Worm (Caenorhabditis elegans) whole organism, L4 larva: ENCODE measurements around the gene C05G5.5.

Source experiments
- F44E2.7 ChIP-seq: fragments of 200-800 bp; sonication (Bioruptor generic); IDR thresholded peaks from 2 replicates; pipeline ENCODE4 v2.1.2; 2022; ENCODE audit warnings: missing genetic modification characterization, missing compliant biosample characterization
- F49E8.2 ChIP-seq: sonication (generic microtip); optimal IDR thresholded peaks from 2 replicates; lab custom pipeline; 2016; ENCODE audit warnings: missing compliant biosample characterization, mild to moderate bottlenecking, missing genetic modification characterization, borderline replicate concordance
- R02D3.7 ChIP-seq: fragments of 150-350 bp; sonication (generic microtip); optimal IDR thresholded peaks from 3 replicates; lab custom pipeline; 2014; ENCODE audit warnings: missing biosample characterization, missing genetic modification characterization
- T20F7.1 ChIP-seq: fragments of 200-800 bp; sonication (Bioruptor generic); optimal IDR thresholded peaks from 2 replicates; lab custom pipeline; 2018; ENCODE audit warnings: mild to moderate bottlenecking, missing genetic modification characterization, missing compliant biosample characterization
- Y5F2A.4 ChIP-seq: fragments of 200-800 bp; sonication (Bioruptor generic); optimal IDR thresholded peaks from 2 replicates; lab custom pipeline; 2018; ENCODE audit warnings: mild to moderate bottlenecking, missing genetic modification characterization, missing compliant biosample characterization
- aha-1 ChIP-seq: fragments of 150-350 bp; peaks from one replicate; lab custom pipeline; 2014; ENCODE audit warnings: missing biosample characterization, missing genetic modification characterization
- attf-4 ChIP-seq: sonication (generic microtip); optimal IDR thresholded peaks from 3 replicates; lab custom pipeline; 2017; ENCODE audit warnings: missing biosample characterization, missing genetic modification characterization
- ceh-20 ChIP-seq: fragments of 200-800 bp; sonication (Bioruptor generic); IDR thresholded peaks from 2 replicates; pipeline ENCODE4 v1.3.6; 2022; ENCODE audit warnings: missing genetic modification reagents, missing genetic modification characterization, missing compliant biosample characterization
- ceh-82 ChIP-seq: sonication (generic microtip); optimal IDR thresholded peaks from 2 replicates; lab custom pipeline; 2017; ENCODE audit warnings: missing biosample characterization, missing genetic modification characterization
- ces-1 ChIP-seq: fragments of 150-350 bp; sonication (generic microtip); optimal IDR thresholded peaks from 4 replicates; lab custom pipeline; 2014; ENCODE audit warnings: missing biosample characterization, missing genetic modification reagents, missing genetic modification characterization
- cey-2 ChIP-seq: sonication (generic microtip); optimal IDR thresholded peaks from 3 replicates; lab custom pipeline; 2017; ENCODE audit warnings: missing genetic modification characterization, mild to moderate bottlenecking, missing compliant biosample characterization, antibody characterized with exemption, borderline replicate concordance; ENCODE audit not compliant: insufficient read depth
- daf-16 ChIP-seq, 3 experiments: sonication (generic microtip); optimal IDR thresholded peaks; 2 replicates each; lab custom pipeline; 2016 to 2017; ENCODE audit warnings: missing genetic modification characterization in 3 of 3, missing genetic modification reagents in 3 of 3, mild to moderate bottlenecking in 2 of 3, missing compliant biosample characterization in 2 of 3, missing biosample characterization in 1 of 3, moderate library complexity in 1 of 3
- dmd-6 ChIP-seq: fragments of 200-800 bp; sonication (Bioruptor generic); IDR thresholded peaks from 2 replicates; pipeline ENCODE4 v1.3.6; 2022; ENCODE audit warnings: missing genetic modification reagents, missing genetic modification characterization, missing compliant biosample characterization
- dmd-9 ChIP-seq: fragments of 200-800 bp; sonication (Bioruptor generic); IDR thresholded peaks from 2 replicates; pipeline ENCODE4 v1.3.6; 2022; ENCODE audit warnings: missing genetic modification reagents, missing genetic modification characterization, missing compliant biosample characterization
- dve-1 ChIP-seq: sonication (generic microtip); optimal IDR thresholded peaks from 2 replicates; lab custom pipeline; 2017; ENCODE audit warnings: antibody characterized with exemption, mild to moderate bottlenecking, missing genetic modification characterization, missing compliant biosample characterization; ENCODE audit not compliant: insufficient read depth
- egl-27 ChIP-seq: sonication (generic microtip); optimal IDR thresholded peaks from 3 replicates; lab custom pipeline; 2017; ENCODE audit warnings: missing biosample characterization, missing genetic modification reagents, missing genetic modification characterization
- fos-1 ChIP-seq: fragments of 150-350 bp; optimal IDR thresholded peaks from 2 replicates; lab custom pipeline; 2014; ENCODE audit warnings: missing biosample characterization, missing genetic modification characterization
- hlh-11 ChIP-seq: fragments of 200-800 bp; sonication (Bioruptor generic); optimal IDR thresholded peaks from 2 replicates; lab custom pipeline; 2018; ENCODE audit warnings: mild to moderate bottlenecking, missing genetic modification characterization, missing compliant biosample characterization
- hlh-30 ChIP-seq: sonication (generic microtip); optimal IDR thresholded peaks from 2 replicates; lab custom pipeline; 2017; ENCODE audit warnings: antibody characterized with exemption, mild to moderate bottlenecking, missing genetic modification characterization, missing compliant biosample characterization; ENCODE audit not compliant: insufficient read depth
- hmg-1.1 ChIP-seq: fragments of 200-800 bp; sonication (Bioruptor generic); IDR thresholded peaks from 2 replicates; pipeline ENCODE4 v1.3.6; 2022; ENCODE audit warnings: missing genetic modification reagents, missing genetic modification characterization, missing compliant biosample characterization
- lim-7 ChIP-seq: fragments of 200-800 bp; sonication (Bioruptor generic); IDR thresholded peaks from 2 replicates; pipeline ENCODE4 v1.3.6; 2022; ENCODE audit warnings: missing genetic modification characterization, missing compliant biosample characterization
- lin-13 ChIP-seq: fragments of 150-350 bp; optimal IDR thresholded peaks from 2 replicates; lab custom pipeline; 2014; ENCODE audit warnings: missing biosample characterization, missing genetic modification reagents, missing genetic modification characterization
- lin-15B ChIP-seq: fragments of 150-350 bp; sonication (generic microtip); optimal IDR thresholded peaks from 3 replicates; lab custom pipeline; 2014; ENCODE audit warnings: missing biosample characterization, missing genetic modification characterization
- madf-5 ChIP-seq, 2 experiments: fragments of 200-800 bp; sonication (Bioruptor generic); IDR thresholded peaks; 2 replicates each; pipeline ENCODE4 v1.3.6; 2022; ENCODE audit warnings: missing compliant biosample characterization in 2 of 2, missing genetic modification characterization in 2 of 2
- mdl-1 ChIP-seq, 2 experiments: fragments of 150-350 bp in 1 of 2; sonication (generic microtip) in 1 of 2; optimal IDR thresholded peaks; 2 replicates each; lab custom pipeline; 2014 to 2017; ENCODE audit warnings: missing biosample characterization in 2 of 2, missing genetic modification characterization in 2 of 2
- mdt-29 ChIP-seq: fragments of 200-800 bp; sonication (Bioruptor generic); IDR thresholded peaks from 2 replicates; pipeline ENCODE4 v1.3.6; 2022; ENCODE audit warnings: missing genetic modification reagents, missing genetic modification characterization, missing compliant biosample characterization
- mxl-3 ChIP-seq: fragments of 200-800 bp; sonication (Bioruptor generic); optimal IDR thresholded peaks from 2 replicates; lab custom pipeline; 2018; ENCODE audit warnings: mild to moderate bottlenecking, missing genetic modification characterization, missing compliant biosample characterization
- nhr-102 ChIP-seq: sonication (generic microtip); optimal IDR thresholded peaks from 2 replicates; lab custom pipeline; 2016; ENCODE audit warnings: mild to moderate bottlenecking, missing genetic modification characterization, moderate library complexity, missing compliant biosample characterization
- nhr-111 ChIP-seq: fragments of 200-800 bp; sonication (Bioruptor generic); optimal IDR thresholded peaks from 2 replicates; lab custom pipeline; 2018; ENCODE audit warnings: mild to moderate bottlenecking, missing genetic modification characterization, missing compliant biosample characterization
- nhr-237 ChIP-seq: sonication (generic microtip); optimal IDR thresholded peaks from 2 replicates; lab custom pipeline; 2017; ENCODE audit warnings: missing biosample characterization, missing genetic modification characterization
- nhr-28 ChIP-seq: fragments of 150-350 bp; optimal IDR thresholded peaks from 2 replicates; lab custom pipeline; 2014; ENCODE audit warnings: missing biosample characterization, missing genetic modification characterization
- nhr-41 ChIP-seq: fragments of 200-800 bp; sonication (Bioruptor generic); IDR thresholded peaks from 2 replicates; pipeline ENCODE4 v1.3.6; 2022; ENCODE audit warnings: missing genetic modification reagents, missing genetic modification characterization, missing compliant biosample characterization
- nhr-76 ChIP-seq: fragments of 150-350 bp; optimal IDR thresholded peaks from 2 replicates; lab custom pipeline; 2014; ENCODE audit warnings: missing biosample characterization, missing genetic modification characterization
- nhr-77 ChIP-seq: fragments of 150-350 bp; optimal IDR thresholded peaks from 2 replicates; lab custom pipeline; 2014; ENCODE audit warnings: missing biosample characterization, missing genetic modification characterization
- pqm-1 ChIP-seq: sonication (generic microtip); optimal IDR thresholded peaks from 2 replicates; lab custom pipeline; 2017; ENCODE audit warnings: missing biosample characterization, missing genetic modification characterization
- rbr-2 ChIP-seq: sonication (generic microtip); optimal IDR thresholded peaks from 2 replicates; lab custom pipeline; 2016; ENCODE audit warnings: missing genotype, missing genetic modification characterization, missing compliant biosample characterization
- sdz-12 ChIP-seq: fragments of 200-800 bp; sonication (Bioruptor generic); optimal IDR thresholded peaks from 2 replicates; lab custom pipeline; 2018; ENCODE audit warnings: mild to moderate bottlenecking, missing genetic modification characterization, missing compliant biosample characterization
- skn-1 ChIP-seq: fragments of 150-350 bp; optimal IDR thresholded peaks from 2 replicates; lab custom pipeline; 2014; ENCODE audit warnings: missing biosample characterization, missing genetic modification characterization
- tag-97 ChIP-seq: fragments of 200-800 bp; sonication (Bioruptor generic); IDR thresholded peaks from 2 replicates; pipeline ENCODE4 v1.3.6; 2022; ENCODE audit warnings: missing genetic modification characterization, missing compliant biosample characterization
- unc-130 ChIP-seq: sonication (generic microtip); optimal IDR thresholded peaks from 2 replicates; lab custom pipeline; 2016; ENCODE audit warnings: missing genetic modification reagents, missing genetic modification characterization, missing compliant biosample characterization
- unc-62 ChIP-seq, 3 experiments: fragments of 150-350 bp in 1 of 3; sonication (generic microtip); optimal IDR thresholded peaks in 2 of 3; peaks in 1 of 3; 1 replicate in 1 of 3; 2 replicates in 2 of 3; lab custom pipeline; 2014 to 2017; ENCODE audit warnings: missing biosample characterization in 3 of 3, missing genetic modification characterization in 3 of 3, missing genetic modification reagents in 3 of 3, missing genotype in 1 of 3
- zag-1 ChIP-seq: fragments of 150-350 bp; optimal IDR thresholded peaks from 2 replicates; lab custom pipeline; 2014; ENCODE audit warnings: missing biosample characterization, missing genetic modification characterization
- zfp-2 ChIP-seq: sonication (generic microtip); optimal IDR thresholded peaks from 2 replicates; lab custom pipeline; 2016; ENCODE audit warnings: mild to moderate bottlenecking, missing genetic modification characterization, missing compliant biosample characterization
- zfp-3 ChIP-seq: fragments of 200-800 bp; sonication (Bioruptor generic); conservative IDR thresholded peaks from 2 replicates; pipeline ENCODE4 v1.3.6; 2022; ENCODE audit warnings: missing genetic modification reagents, missing genetic modification characterization, missing compliant biosample characterization
- zip-2 ChIP-seq: fragments of 150-350 bp; optimal IDR thresholded peaks from 2 replicates; lab custom pipeline; 2014; ENCODE audit warnings: missing biosample characterization, missing genetic modification characterization
- ztf-7 ChIP-seq: fragments of 150-350 bp; optimal IDR thresholded peaks from 2 replicates; lab custom pipeline; 2014; ENCODE audit warnings: missing biosample characterization, missing genetic modification characterization

The C05G5.5 gene

ce11 chrX:14736955-14737621 lies 23.8 kb downstream of the C05G5.5 start:
- TF ChIP-seq nhr-77 (tag; lab: Kevin White, UChicago) (no peak), fos-1 (no peak), nhr-102 (tag; lab: Kevin White, UChicago) (no peak), ceh-20 (peak; percentile 57; the same call in 1 of the 2 replicates), dmd-9 (GFP tag; lab: Robert Waterston, UW) (no peak), zfp-2 (tag; lab: Kevin White, UChicago) (no peak), nhr-111 (GFP tag; lab: Kevin White, UChicago) (no peak), ztf-7 (tag; lab: Kevin White, UChicago) (no peak), lin-13 (no peak), F49E8.2 (tag; lab: Kevin White, UChicago) (no peak), madf-5 (GFP tag; IDR thresholded peaks at IDR 0.05; lab: Robert Waterston, UW) (no peak), T20F7.1 (no peak), mdl-1 (tag; optimal IDR thresholded peaks at IDR 0.05; lab: Kevin White, UChicago) (peak in 1 of 2 experiments; percentile 5), daf-16 (GFP tag; optimal IDR thresholded peaks at IDR 0.05; lab: Kevin White, UChicago) (no peak), daf-16 (tag; optimal IDR thresholded peaks at IDR 0.05; lab: Kevin White, UChicago) (no peak), nhr-76 (tag; lab: Kevin White, UChicago) (no peak), zip-2 (no peak), lin-15B (no peak), tag-97 (GFP tag; lab: Robert Waterston, UW) (no peak), nhr-41 (GFP tag; lab: Robert Waterston, UW) (no peak), ces-1 (GFP tag; lab: Kevin White, UChicago) (no peak), aha-1 (no peak), sdz-12 (GFP tag; lab: Kevin White, UChicago) (no peak), F44E2.7 (0 out of 2 replicates have a peak, but pooled peaks have one; percentile 14), nhr-237 (tag; lab: Kevin White, UChicago) (no peak), unc-130 (GFP tag; lab: Kevin White, UChicago) (no peak), mxl-3 (no peak), mdt-29 (GFP tag; lab: Robert Waterston, UW) (no peak), zfp-3 (GFP tag; lab: Robert Waterston, UW) (no peak), unc-62 (GFP tag; optimal IDR thresholded peaks at IDR 0.05 in 1 of 2; lab: Kevin White, UChicago) (peak in 1 of 2 experiments; percentile 58), unc-62 (tag; optimal IDR thresholded peaks at IDR 0.05; lab: Kevin White, UChicago) (no peak), attf-4 (tag; lab: Kevin White, UChicago) (no peak), rbr-2 (tag; lab: Kevin White, UChicago) (no peak), cey-2 (no peak), ceh-82 (tag; lab: Kevin White, UChicago) (no peak), nhr-28 (tag; lab: Kevin White, UChicago) (no peak), hlh-30 (tag; lab: Kevin White, UChicago) (peak; percentile 28), R02D3.7 (tag; lab: Kevin White, UChicago) (no peak), skn-1 (tag; lab: Kevin White, UChicago) (no peak), zag-1 (tag; lab: Kevin White, UChicago) (no peak), lim-7 (GFP tag; lab: Robert Waterston, UW) (no peak), Y5F2A.4 (GFP tag; lab: Kevin White, UChicago) (no peak), hmg-1.1 (GFP tag; lab: Robert Waterston, UW) (no peak), hlh-11 (no peak), egl-27 (tag; lab: Kevin White, UChicago) (no peak), pqm-1 (tag; lab: Kevin White, UChicago) (peak; percentile 24), dmd-6 (GFP tag; lab: Robert Waterston, UW) (peak; percentile 13; the same call in 1 of the 2 replicates), dve-1 (peak; percentile 6)
